Worm (Caenorhabditis elegans): ENCODE measurements around the gene bath-45.
"Not testable (repeated sequence)": the region's sequence is repeated elsewhere in the genome, so short reads cannot be mapped to it uniquely, and the experiment has no call there.

DNA sequence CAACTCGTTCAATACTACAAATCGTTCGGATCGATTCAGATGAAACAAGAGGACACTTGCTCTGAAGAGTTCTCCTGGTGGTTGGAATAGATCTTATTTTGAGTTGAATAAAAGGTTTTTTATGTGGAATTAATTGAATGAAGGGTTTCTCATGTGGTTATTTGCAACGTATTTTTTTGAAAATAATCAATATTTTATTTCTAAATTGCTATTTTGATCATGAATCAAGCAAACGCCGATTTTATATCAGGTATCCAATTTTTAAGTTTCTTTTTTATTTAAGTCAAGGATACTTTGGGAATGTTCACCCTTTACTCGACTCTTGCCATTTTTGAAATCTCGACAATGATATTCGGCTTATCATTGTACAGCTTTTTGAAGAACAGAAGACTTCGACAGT lies 42.2 kb upstream of the bath-45 start, which contains the start of gene Y81G3A.2:
- TF ChIP-seq hmg-4 (GFP tag; optimal IDR thresholded peaks at IDR 0.05); ama-1 (optimal IDR thresholded peaks at IDR 0.05); pes-1 (GFP tag; IDR thresholded peaks at IDR 0.05); ceh-36 (tag; optimal IDR thresholded peaks at IDR 0.05); tra-4 (tag; optimal IDR thresholded peaks at IDR 0.05); tbx-11 (GFP tag; IDR thresholded peaks at IDR 0.05): not testable (repeated sequence)
